Fruit fly (Drosophila melanogaster): ENCODE measurements around the gene daed.

daed gene

DNA sequence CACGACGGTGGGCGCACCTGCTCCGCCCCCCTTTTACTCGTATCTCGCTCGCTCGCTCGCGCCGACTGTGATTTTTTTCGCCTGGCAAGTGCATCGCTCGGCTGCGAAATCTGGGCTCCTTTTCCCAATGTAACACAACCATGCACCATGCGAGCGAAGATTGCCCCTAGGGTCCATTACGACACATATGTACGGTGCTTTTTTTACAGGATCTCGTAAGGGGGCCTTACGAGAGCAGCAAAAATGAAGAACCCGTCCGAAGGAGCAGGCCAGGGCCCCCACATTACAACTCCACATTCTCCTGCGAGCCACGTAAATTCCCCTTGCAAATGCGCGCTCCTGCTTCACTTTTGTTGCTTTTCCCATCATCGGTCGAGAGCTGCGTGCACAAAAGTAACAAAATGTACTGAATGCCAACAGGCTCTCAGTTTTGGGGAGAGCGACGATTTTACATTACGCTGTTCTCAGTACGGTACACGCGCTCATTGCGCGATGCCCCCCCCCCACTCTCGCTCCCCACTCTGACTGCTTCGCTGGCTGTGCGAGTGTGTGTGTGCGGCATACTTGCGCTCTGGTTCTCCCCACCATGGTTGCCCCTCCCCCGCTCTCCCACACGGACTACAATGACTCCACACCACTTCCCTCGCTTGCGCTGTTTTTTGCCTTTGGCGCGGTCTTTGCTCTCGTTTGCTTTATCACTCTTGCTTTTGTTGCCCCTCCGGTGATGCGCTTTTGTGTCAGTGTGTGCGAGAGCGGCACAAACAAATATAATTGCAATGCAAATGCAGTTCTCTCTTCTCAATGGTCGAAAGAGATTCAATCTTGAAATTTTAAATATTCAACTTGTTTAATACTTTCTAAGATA is 13.0 kb downstream of the daed start (continued):
- no peak for TF ChIP-seq CG17328 (GFP tag; IDR thresholded peaks at IDR 0.05)
- peak; percentile 8 for TF ChIP-seq CG1647 (GFP tag; optimal IDR thresholded peaks at IDR 0.05)
- peak; percentile 53; the same call in 1 of the 2 replicates for TF ChIP-seq bowl (GFP tag; IDR thresholded peaks at IDR 0.05)
- TF ChIP-seq CG16863 (GFP tag; optimal IDR thresholded peaks at IDR 0.05), result no peak
- TF ChIP-seq hbn (GFP tag; IDR thresholded peaks at IDR 0.05; ENCODE audit: partially characterized antibody), result peak; percentile 20; the same call in 1 of the 2 replicates
- no peak for TF ChIP-seq CG17568 (GFP tag; optimal IDR thresholded peaks at IDR 0.05)
- no peak for TF ChIP-seq CG14710 (tag; optimal IDR thresholded peaks at IDR 0.05)
- peak; percentile 27 for TF ChIP-seq lbe (GFP tag; optimal IDR thresholded peaks at IDR 0.05)
- TF ChIP-seq Rfx (GFP tag; IDR thresholded peaks at IDR 0.05), result no peak
- no peak for TF ChIP-seq CG12219 (GFP tag; optimal IDR thresholded peaks at IDR 0.05)
- no peak for TF ChIP-seq lilli (GFP tag; optimal IDR thresholded peaks at IDR 0.05)
- peak; percentile 80 for TF ChIP-seq nom (GFP tag; optimal IDR thresholded peaks at IDR 0.05)
- TF ChIP-seq CG9437 (GFP tag; optimal IDR thresholded peaks at IDR 0.05), result peak; percentile 70
- TF ChIP-seq NFAT (GFP tag; IDR thresholded peaks at IDR 0.05), result no peak
- peak; percentile 53 for TF ChIP-seq CG10543 (GFP tag; optimal IDR thresholded peaks at IDR 0.05)
- no peak for TF ChIP-seq CG3407 (GFP tag; optimal IDR thresholded peaks at IDR 0.05)
- TF ChIP-seq dati (GFP tag; IDR thresholded peaks at IDR 0.05), result no peak
- TF ChIP-seq ap (GFP tag; IDR thresholded peaks at IDR 0.05), result no peak
- TF ChIP-seq so (GFP tag; IDR thresholded peaks at IDR 0.05), result no peak
- 0 out of 2 replicates have a peak, but pooled peaks have one; percentile 17 for TF ChIP-seq Atf6 (GFP tag; IDR thresholded peaks at IDR 0.05)
- no peak for TF ChIP-seq E2f1 (GFP tag; IDR thresholded peaks at IDR 0.05)
- no peak for TF ChIP-seq CG9609 (GFP tag; optimal IDR thresholded peaks at IDR 0.05)
- TF ChIP-seq btn (GFP tag; optimal IDR thresholded peaks at IDR 0.05), result peak; percentile 1
- 0 out of 2 replicates have a peak, but pooled peaks have one; percentile 8 for TF ChIP-seq Awh (GFP tag; IDR thresholded peaks at IDR 0.05)
- no peak for TF ChIP-seq Fer3 (tag; optimal IDR thresholded peaks at IDR 0.05)
- TF ChIP-seq gcm2 (GFP tag; optimal IDR thresholded peaks at IDR 0.05), result no peak
- TF ChIP-seq zfh1 (GFP tag; IDR thresholded peaks at IDR 0.05), result no peak
- TF ChIP-seq cad (GFP tag; optimal IDR thresholded peaks at IDR 0.05), result no peak
- TF ChIP-seq aop (GFP tag; IDR thresholded peaks at IDR 0.05), result no peak; the same call in 1 of the 2 replicates
- no peak for TF ChIP-seq CG8388 (GFP tag; optimal IDR thresholded peaks at IDR 0.05)
- TF ChIP-seq fd102C (GFP tag; optimal IDR thresholded peaks at IDR 0.05), result no peak
- TF ChIP-seq CG18011 (GFP tag; optimal IDR thresholded peaks at IDR 0.05), result no peak
- TF ChIP-seq HLHmδ (GFP tag; optimal IDR thresholded peaks at IDR 0.05), result peak; percentile 88
- TF ChIP-seq ERR (GFP tag; optimal IDR thresholded peaks at IDR 0.05), result no peak
- TF ChIP-seq Abd-B (GFP tag; optimal IDR thresholded peaks at IDR 0.05), result peak; percentile 21
- TF ChIP-seq sima (GFP tag; optimal IDR thresholded peaks at IDR 0.05), result no peak
- TF ChIP-seq trh (GFP tag; optimal IDR thresholded peaks at IDR 0.05), result no peak
- TF ChIP-seq CG10959 (GFP tag; IDR thresholded peaks at IDR 0.05), result no peak
- no peak for TF ChIP-seq CG17359 (tag; optimal IDR thresholded peaks at IDR 0.05)
- no peak for TF ChIP-seq sc (optimal IDR thresholded peaks at IDR 0.05)
- no peak for TF ChIP-seq sc (GFP tag; optimal IDR thresholded peaks at IDR 0.05)
- no peak for TF ChIP-seq H2.0 (GFP tag; IDR thresholded peaks at IDR 0.05)
- peak; percentile 34; the same call in 2 of the 3 replicates for TF ChIP-seq HLH4C (GFP tag; IDR thresholded peaks at IDR 0.05; ENCODE audit: partially characterized antibody)
- TF ChIP-seq tna (GFP tag; IDR thresholded peaks at IDR 0.05; ENCODE audit: partially characterized antibody), result peak; percentile 53; the same call in 1 of the 2 replicates
- TF ChIP-seq eyg (GFP tag; optimal IDR thresholded peaks at IDR 0.05), result no peak
- TF ChIP-seq ab (GFP tag; optimal IDR thresholded peaks at IDR 0.05), result peak; percentile 89
- TF ChIP-seq cg (GFP tag; optimal IDR thresholded peaks at IDR 0.05), result peak; percentile 90
- no peak for TF ChIP-seq chn (GFP tag; optimal IDR thresholded peaks at IDR 0.05)
- no peak for TF ChIP-seq CG3065 (GFP tag; optimal IDR thresholded peaks at IDR 0.05)
- no peak for TF ChIP-seq tio (GFP tag; optimal IDR thresholded peaks at IDR 0.05)
